Fruit fly (Drosophila melanogaster): ENCODE measurements around the gene CG6503.

dm6 chr3R:26462173-26462959 lies 37.5 kb upstream of the CG6503 start:
- no peak for TF ChIP-seq H2.0 (GFP tag; IDR thresholded peaks at IDR 0.05)
- TF ChIP-seq CG17328 (GFP tag; IDR thresholded peaks at IDR 0.05), result 0 out of 2 replicates have a peak, but pooled peaks have one; percentile 31
- no peak for TF ChIP-seq CG2889 (GFP tag; IDR thresholded peaks at IDR 0.05)
- no peak for TF ChIP-seq kay (GFP tag; optimal IDR thresholded peaks at IDR 0.05)
- TF ChIP-seq Doc3 (GFP tag; IDR thresholded peaks at IDR 0.05; ENCODE audit: partially characterized antibody), result no peak
- peak; percentile 15; the same call in 1 of the 2 replicates for TF ChIP-seq HLH3B (GFP tag; IDR thresholded peaks at IDR 0.05)
- TF ChIP-seq CG12219 (GFP tag; optimal IDR thresholded peaks at IDR 0.05), result no peak
- TF ChIP-seq CG4854 (GFP tag; optimal IDR thresholded peaks at IDR 0.05), result no peak
- TF ChIP-seq Optix (GFP tag; IDR thresholded peaks at IDR 0.05), result no peak
